Fruit fly (Drosophila melanogaster) whole organism, pupa: ENCODE measurements around the gene S.
A peak's percentile ranks its signal among the peaks of the same experiment; 100 is the strongest.

Source experiments
- CG10348 ChIP-seq: fragments of 200-800 bp; sonication (Bioruptor generic); IDR thresholded peaks from 2 replicates; pipeline ENCODE4 v1.3.6; 2022; ENCODE audit warnings: missing biosample characterization, missing genetic modification characterization
- CG12605 ChIP-seq: fragments of 200-800 bp; sonication (Bioruptor generic); IDR thresholded peaks from 2 replicates; pipeline ENCODE4 v1.3.6; 2022; ENCODE audit warnings: missing biosample characterization, missing genetic modification characterization
- CG13204 ChIP-seq: fragments of 200-800 bp; sonication (Bioruptor generic); optimal IDR thresholded peaks from 2 replicates; lab custom pipeline; 2018; ENCODE audit warnings: missing biosample characterization, mild to moderate bottlenecking, missing genetic modification characterization, moderate library complexity
- CG14655 ChIP-seq: fragments of 200-800 bp; sonication (Bioruptor generic); optimal IDR thresholded peaks from 3 replicates; lab custom pipeline; 2017; ENCODE audit warnings: mild to moderate bottlenecking, missing biosample characterization, missing genetic modification reagents, missing genetic modification characterization
- CG15710 ChIP-seq: fragments of 200-800 bp; sonication (Bioruptor generic); optimal IDR thresholded peaks from 2 replicates; lab custom pipeline; 2018; ENCODE audit warnings: missing biosample characterization, mild to moderate bottlenecking, missing genetic modification characterization, moderate library complexity
- CG17806 ChIP-seq: fragments of 200-800 bp; sonication (Bioruptor generic); optimal IDR thresholded peaks from 2 replicates; lab custom pipeline; 2018; ENCODE audit warnings: missing biosample characterization, mild to moderate bottlenecking, missing genetic modification characterization, moderate library complexity
- CG32121 ChIP-seq: fragments of 200-800 bp; sonication (Bioruptor generic); IDR thresholded peaks from 2 replicates; pipeline ENCODE4 v1.3.6; 2022; ENCODE audit warnings: missing biosample characterization, missing genetic modification characterization
- CG34367 ChIP-seq: fragments of 200-800 bp; sonication (Bioruptor generic); optimal IDR thresholded peaks from 2 replicates; lab custom pipeline; 2018; ENCODE audit warnings: missing biosample characterization, mild to moderate bottlenecking, missing genetic modification characterization
- CG4496 ChIP-seq: fragments of 200-800 bp; sonication (Bioruptor generic); IDR thresholded peaks from 3 replicates; pipeline ENCODE4 v1.3.6; 2022; ENCODE audit warnings: missing biosample characterization, missing genetic modification characterization
- CG8159 ChIP-seq: fragments of 200-800 bp; sonication (Bioruptor generic); optimal IDR thresholded peaks from 3 replicates; lab custom pipeline; 2018; ENCODE audit warnings: missing biosample characterization, mild to moderate bottlenecking, missing genetic modification characterization, moderate library complexity
- CG8301 ChIP-seq: fragments of 200-800 bp; sonication (Bioruptor generic); optimal IDR thresholded peaks from 2 replicates; lab custom pipeline; 2018; ENCODE audit warnings: missing biosample characterization, mild to moderate bottlenecking, missing genetic modification characterization
- CG9948 ChIP-seq: fragments of 200-800 bp; sonication (Bioruptor generic); optimal IDR thresholded peaks from 2 replicates; lab custom pipeline; 2018; ENCODE audit warnings: missing biosample characterization, mild to moderate bottlenecking, missing genetic modification characterization, moderate library complexity
- D1 ChIP-seq: fragments of 200-800 bp; sonication (Bioruptor generic); optimal IDR thresholded peaks from 2 replicates; lab custom pipeline; 2018; ENCODE audit warnings: missing biosample characterization, mild to moderate bottlenecking, missing genetic modification characterization, moderate library complexity
- EcR ChIP-seq: fragments of 200-800 bp; sonication (Bioruptor generic); optimal IDR thresholded peaks from 3 replicates; lab custom pipeline; 2019; ENCODE audit warnings: missing biosample characterization, missing genetic modification characterization, mild to moderate bottlenecking, moderate library complexity, missing genetic modification reagents
- Ets98B ChIP-seq: fragments of 200-800 bp; sonication (Bioruptor generic); IDR thresholded peaks from 2 replicates; pipeline ENCODE4 v1.3.6; 2022; ENCODE audit warnings: missing biosample characterization, missing genetic modification characterization
- Pif1A ChIP-seq: fragments of 200-800 bp; sonication (Bioruptor generic); optimal IDR thresholded peaks from 3 replicates; lab custom pipeline; 2016; ENCODE audit warnings: missing biosample characterization, missing genetic modification characterization
- Pif1B ChIP-seq: fragments of 200-800 bp; sonication (Bioruptor generic); optimal IDR thresholded peaks from 3 replicates; lab custom pipeline; 2016; ENCODE audit warnings: missing biosample characterization, missing genetic modification characterization
- Snoo ChIP-seq: fragments of 200-800 bp; sonication (Bioruptor generic); optimal IDR thresholded peaks from 3 replicates; lab custom pipeline; 2017; ENCODE audit warnings: missing biosample characterization, mild to moderate bottlenecking, missing genetic modification characterization, inconsistent platforms
- fd96Ca ChIP-seq: fragments of 200-800 bp; sonication (Bioruptor generic); IDR thresholded peaks from 3 replicates; pipeline ENCODE4 v1.3.6; 2022; ENCODE audit warnings: missing biosample characterization, missing genetic modification characterization
- gl ChIP-seq: fragments of 200-800 bp; sonication (Bioruptor generic); optimal IDR thresholded peaks from 2 replicates; lab custom pipeline; 2018; ENCODE audit warnings: missing biosample characterization, mild to moderate bottlenecking, missing genetic modification characterization
- rn ChIP-seq: fragments of 200-800 bp; sonication (Bioruptor generic); IDR thresholded peaks from 2 replicates; pipeline ENCODE4 v1.3.6; 2022; ENCODE audit warnings: missing biosample characterization, missing genetic modification characterization

The S gene

dm6 chr2L:1121942-1122710 lies 44.5 kb upstream of the S start:
- TF ChIP-seq EcR (GFP tag; lab: Kevin White, UChicago) (no peak), CG9948 (tag; lab: Kevin White, UChicago) (no peak), rn (GFP tag; lab: Robert Waterston, UW) (no peak), CG32121 (GFP tag; lab: Robert Waterston, UW) (no peak), CG14655 (no peak), CG13204 (GFP tag; lab: Kevin White, UChicago) (no peak), Pif1A (no peak)

DNA sequence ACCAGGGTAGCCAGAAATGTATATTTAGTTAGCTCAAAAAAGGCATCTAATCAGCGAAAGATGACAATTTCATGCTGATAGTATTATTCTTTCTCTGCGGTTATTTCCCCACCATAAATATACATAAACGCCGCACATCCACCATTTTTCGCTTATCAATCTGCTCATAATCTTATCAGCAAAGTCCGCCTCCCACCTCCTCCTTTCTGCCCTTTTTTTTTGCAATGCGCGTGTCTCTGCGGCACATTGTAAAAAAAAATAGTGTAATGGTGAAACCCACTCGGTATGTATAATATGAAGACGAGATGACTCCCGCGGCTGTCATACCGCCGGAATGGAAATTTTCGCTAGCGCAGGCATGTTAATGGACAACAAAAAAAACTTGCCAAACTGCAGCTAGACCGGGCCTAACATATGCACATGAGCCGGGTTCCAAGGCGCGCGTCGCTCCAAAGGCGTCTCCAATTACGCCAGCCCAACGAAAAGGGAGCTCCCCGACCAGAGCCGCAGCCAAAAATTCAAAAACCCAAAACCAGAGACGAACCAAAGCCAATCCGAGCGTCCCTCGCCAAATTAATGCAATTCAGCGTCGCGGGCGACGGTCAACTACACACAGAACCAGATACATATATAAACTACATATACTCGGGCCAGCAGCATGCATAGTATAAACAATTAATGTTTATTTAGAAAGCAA lies 42.7 kb upstream of the S start:
- TF ChIP-seq gl (tag; lab: Kevin White, UChicago) (no peak), CG4496 (GFP tag; lab: Robert Waterston, UW) (peak; percentile 54; the same call in 1 of the 3 replicates), CG14655 (peak; percentile 24)
- TF ChIP-seq, all 21 proteins: peak for 2

- TF ChIP-seq gl (tag; lab: Kevin White, UChicago) (peak; percentile 36), Snoo (tag; lab: Kevin White, UChicago) (peak; percentile 73), CG4496 (GFP tag; lab: Robert Waterston, UW) (peak; percentile 80), Pif1B (GFP tag; lab: Kevin White, UChicago) (peak; percentile 70), CG13204 (GFP tag; lab: Kevin White, UChicago) (no peak), EcR (GFP tag; lab: Kevin White, UChicago) (peak; percentile 78), CG8159 (peak; percentile 71), D1 (tag; lab: Kevin White, UChicago) (no peak), CG17806 (tag; lab: Kevin White, UChicago) (peak; percentile 61), rn (GFP tag; lab: Robert Waterston, UW) (peak; percentile 57), CG34367 (tag; lab: Kevin White, UChicago) (peak; percentile 41), Pif1A (peak; percentile 59), CG12605 (peak; percentile 73), CG10348 (GFP tag; lab: Robert Waterston, UW) (peak; percentile 45; the same call in 1 of the 2 replicates), CG14655 (peak; percentile 75), fd96Ca (GFP tag; lab: Robert Waterston, UW) (peak; percentile 88), CG15710 (tag; lab: Kevin White, UChicago) (peak; percentile 62), CG9948 (tag; lab: Kevin White, UChicago) (peak; percentile 46), CG32121 (GFP tag; lab: Robert Waterston, UW) (peak; percentile 71), CG8301 (peak; percentile 74), Ets98B (GFP tag; lab: Robert Waterston, UW) (peak; percentile 58)
- TF ChIP-seq, all 21 proteins: peak for 19
Measured at dm6 chr2L:1118880-1119809, 41.5 kb upstream of the S start.

- TF ChIP-seq CG8301 (no peak), CG12605 (0 out of 2 replicates have a peak, but pooled peaks have one; percentile 11), Pif1A (no peak), CG14655 (peak; percentile 57), gl (tag; lab: Kevin White, UChicago) (no peak), CG13204 (GFP tag; lab: Kevin White, UChicago) (no peak), CG34367 (tag; lab: Kevin White, UChicago) (no peak), CG17806 (tag; lab: Kevin White, UChicago) (no peak), CG10348 (GFP tag; lab: Robert Waterston, UW) (no peak), CG32121 (GFP tag; lab: Robert Waterston, UW) (peak; percentile 44; the same call in 1 of the 2 replicates), fd96Ca (GFP tag; lab: Robert Waterston, UW) (no peak), Snoo (tag; lab: Kevin White, UChicago) (no peak), EcR (GFP tag; lab: Kevin White, UChicago) (no peak), Ets98B (GFP tag; lab: Robert Waterston, UW) (no peak), Pif1B (GFP tag; lab: Kevin White, UChicago) (no peak), rn (GFP tag; lab: Robert Waterston, UW) (no peak), CG15710 (tag; lab: Kevin White, UChicago) (no peak)
Measured at dm6 chr2L:1118149-1118548, 40.5 kb upstream of the S start.

DNA sequence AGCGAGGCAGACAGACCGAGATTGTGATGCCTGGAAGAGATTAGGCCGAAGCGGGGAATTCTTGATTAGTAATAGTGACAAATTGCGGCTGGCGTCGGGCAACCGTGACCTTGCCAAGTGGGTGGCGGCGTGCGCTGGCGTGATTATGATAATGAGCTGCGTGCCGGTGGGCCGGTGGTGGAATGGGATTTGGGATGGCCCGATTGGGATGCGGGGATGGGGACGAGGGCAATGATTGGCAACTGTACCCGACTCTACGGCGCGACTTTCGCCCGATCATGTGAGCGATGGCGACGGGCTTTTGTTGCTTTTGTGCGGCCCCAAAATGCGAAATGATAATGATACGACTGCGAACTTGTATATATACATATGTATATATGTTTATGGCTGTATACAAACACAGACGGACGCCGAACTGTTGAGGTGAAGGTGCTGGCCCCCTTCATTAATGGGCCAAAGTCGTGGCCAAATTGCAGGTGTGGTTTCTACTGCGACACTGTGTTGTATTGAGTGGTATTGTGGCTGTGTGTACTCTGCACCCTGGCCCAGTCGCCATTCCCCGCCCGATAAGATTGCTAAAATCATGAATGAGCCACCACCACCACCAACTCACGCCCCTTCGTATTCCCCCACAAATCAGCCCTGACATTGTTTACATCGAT lies 39.2 kb upstream of the S start:
- no peak for TF ChIP-seq CG17806 (tag; lab: Kevin White, UChicago)
- TF ChIP-seq CG4496 (GFP tag; lab: Robert Waterston, UW): no peak
- TF ChIP-seq Ets98B (GFP tag; lab: Robert Waterston, UW): no peak
- no peak for TF ChIP-seq CG9948 (tag; lab: Kevin White, UChicago)
- no peak for TF ChIP-seq Pif1B (GFP tag; lab: Kevin White, UChicago)
- no peak for TF ChIP-seq CG10348 (GFP tag; lab: Robert Waterston, UW)
- TF ChIP-seq D1 (tag; lab: Kevin White, UChicago): no peak
- TF ChIP-seq CG32121 (GFP tag; lab: Robert Waterston, UW): no peak
- no peak for TF ChIP-seq CG13204 (GFP tag; lab: Kevin White, UChicago)
- no peak for TF ChIP-seq CG34367 (tag; lab: Kevin White, UChicago)
